Fruit fly (Drosophila melanogaster) whole organism, embryonic: ENCODE results near the gene Ir94f.

Source experiments
- Antp ChIP-seq: fragments of 200-800 bp; sonication (Bioruptor generic); optimal IDR thresholded peaks from 3 replicates; lab custom pipeline; 2016; ENCODE audit warnings: missing biosample characterization, missing genetic modification characterization
- BtbVII ChIP-seq: fragments of 200-800 bp; sonication (Bioruptor generic); optimal IDR thresholded peaks from 3 replicates; lab custom pipeline; 2017; ENCODE audit warnings: missing biosample characterization, mild to moderate bottlenecking, missing genetic modification characterization
- C15 ChIP-seq: fragments of 200-800 bp; sonication (Bioruptor generic); IDR thresholded peaks from 3 replicates; pipeline ENCODE4 v1.3.6; 2022; ENCODE audit warnings: missing biosample characterization, missing genetic modification characterization
- CG10543 ChIP-seq: fragments of 200-800 bp; sonication (Bioruptor generic); optimal IDR thresholded peaks from 3 replicates; lab custom pipeline; 2017; ENCODE audit warnings: missing biosample characterization, mild to moderate bottlenecking, missing genetic modification characterization, moderate library complexity
- CG12236 ChIP-seq: fragments of 200-800 bp; sonication (Bioruptor generic); optimal IDR thresholded peaks from 2 replicates; lab custom pipeline; 2016; ENCODE audit warnings: missing biosample characterization, missing genetic modification characterization
- CG14667 ChIP-seq: fragments of 200-800 bp; sonication (Bioruptor generic); IDR thresholded peaks from 2 replicates; pipeline ENCODE4 v1.3.6; 2022; ENCODE audit warnings: missing biosample characterization, missing genetic modification characterization
- CG14860 ChIP-seq: fragments of 200-800 bp; sonication (Bioruptor generic); IDR thresholded peaks from 3 replicates; pipeline ENCODE4 v1.3.6; 2022; ENCODE audit warnings: missing biosample characterization, missing genetic modification characterization; ENCODE audit not compliant: partially characterized antibody
- CG15269 ChIP-seq: fragments of 200-800 bp; sonication (Bioruptor generic); optimal IDR thresholded peaks from 2 replicates; lab custom pipeline; 2018; ENCODE audit warnings: missing biosample characterization, mild to moderate bottlenecking, missing genetic modification characterization, moderate library complexity
- CG15514 ChIP-seq: fragments of 200-800 bp; sonication (Bioruptor generic); optimal IDR thresholded peaks from 3 replicates; lab custom pipeline; 2017; ENCODE audit warnings: missing biosample characterization, missing genetic modification characterization, mild to moderate bottlenecking, moderate library complexity, missing genetic modification reagents
- CG16815 ChIP-seq: fragments of 200-800 bp; sonication (Bioruptor generic); optimal IDR thresholded peaks from 3 replicates; lab custom pipeline; 2017; ENCODE audit warnings: missing biosample characterization, mild to moderate bottlenecking, missing genetic modification characterization
- CG17802 ChIP-seq: fragments of 200-800 bp; sonication (Bioruptor generic); optimal IDR thresholded peaks from 2 replicates; lab custom pipeline; 2018; ENCODE audit warnings: missing biosample characterization, mild to moderate bottlenecking, missing genetic modification characterization, moderate library complexity
- CG1832 ChIP-seq: fragments of 200-800 bp; sonication (Bioruptor generic); optimal IDR thresholded peaks from 2 replicates; lab custom pipeline; 2017; ENCODE audit warnings: missing biosample characterization, mild to moderate bottlenecking, missing genetic modification characterization, inconsistent platforms
- CG2678 ChIP-seq: fragments of 200-800 bp; sonication (Bioruptor generic); optimal IDR thresholded peaks from 3 replicates; lab custom pipeline; 2019; ENCODE audit warnings: missing biosample characterization, mild to moderate bottlenecking, missing genetic modification characterization, moderate library complexity
- CG2712 ChIP-seq: fragments of 200-800 bp; optimal IDR thresholded peaks from 3 replicates; lab custom pipeline; 2019; ENCODE audit warnings: missing biosample characterization, mild to moderate bottlenecking, missing genetic modification characterization, moderate library complexity
- CG32772 ChIP-seq: fragments of 200-800 bp; sonication (Bioruptor generic); IDR thresholded peaks from 2 replicates; pipeline ENCODE4 v1.3.6; 2022; ENCODE audit warnings: missing biosample characterization, missing genetic modification characterization
- CG33557 ChIP-seq: fragments of 200-800 bp; sonication (Bioruptor generic); optimal IDR thresholded peaks from 2 replicates; lab custom pipeline; 2019; ENCODE audit warnings: missing biosample characterization, mild to moderate bottlenecking, missing genetic modification characterization, moderate library complexity
- CG3838 ChIP-seq: fragments of 200-800 bp; sonication (Bioruptor generic); optimal IDR thresholded peaks from 3 replicates; lab custom pipeline; 2016; ENCODE audit warnings: missing biosample characterization, missing genetic modification characterization
- CG4404 ChIP-seq: fragments of 200-800 bp; sonication (Bioruptor generic); IDR thresholded peaks from 2 replicates; pipeline ENCODE4 v1.3.6; 2022; ENCODE audit warnings: missing biosample characterization, missing genetic modification characterization
- CG5180 ChIP-seq: fragments of 200-800 bp; sonication (Bioruptor generic); optimal IDR thresholded peaks from 3 replicates; lab custom pipeline; 2017; ENCODE audit warnings: missing biosample characterization, missing genetic modification characterization, mild to moderate bottlenecking, moderate library complexity, missing genetic modification reagents
- CTCF ChIP-seq: fragments of 200-800 bp; sonication (Bioruptor generic); optimal IDR thresholded peaks from 2 replicates; lab custom pipeline; 2017; ENCODE audit warnings: missing biosample characterization, mild to moderate bottlenecking, missing genetic modification characterization, moderate library complexity
- Drgx ChIP-seq: fragments of 200-800 bp; sonication (Bioruptor generic); IDR thresholded peaks from 2 replicates; pipeline ENCODE4 v1.3.6; 2022; ENCODE audit warnings: missing biosample characterization, missing genetic modification characterization
- HLH3B ChIP-seq: fragments of 200-800 bp; sonication (Bioruptor generic); IDR thresholded peaks from 2 replicates; pipeline ENCODE4 v1.3.6; 2022; ENCODE audit warnings: missing biosample characterization, missing genetic modification characterization
- HLHmδ ChIP-seq: fragments of 200-800 bp; sonication (Bioruptor generic); optimal IDR thresholded peaks from 2 replicates; lab custom pipeline; 2018; ENCODE audit warnings: missing biosample characterization, mild to moderate bottlenecking, missing genetic modification characterization, moderate library complexity
- Hr39 ChIP-seq: fragments of >200 bp; optimal IDR thresholded peaks from 2 replicates; lab custom pipeline; 2017
- MBD-R2 ChIP-seq: fragments of 200-800 bp; sonication (Bioruptor generic); IDR thresholded peaks from 2 replicates; pipeline ENCODE4 v1.3.6; 2022; ENCODE audit warnings: missing biosample characterization, missing genetic modification characterization
- Mes4 ChIP-seq: fragments of 200-800 bp; sonication (Bioruptor generic); optimal IDR thresholded peaks from 2 replicates; lab custom pipeline; 2016; ENCODE audit warnings: missing biosample characterization, missing genetic modification characterization
- Oaz ChIP-seq: fragments of 200-800 bp; sonication (Bioruptor generic); IDR thresholded peaks from 2 replicates; pipeline ENCODE4 v1.3.6; 2022; ENCODE audit warnings: missing biosample characterization, missing genetic modification characterization
- Pdp1 ChIP-seq, 2 experiments: fragments of 200-800 bp; sonication (Bioruptor generic); optimal IDR thresholded peaks; 3 replicates each; lab custom pipeline; 2016; ENCODE audit warnings: missing biosample characterization in 2 of 2, missing genetic modification characterization in 2 of 2, mild to moderate bottlenecking in 1 of 2, moderate library complexity in 1 of 2
- Scr ChIP-seq: fragments of 200-800 bp; sonication (Bioruptor generic); IDR thresholded peaks from 2 replicates; pipeline ENCODE4 v1.3.6; 2022; ENCODE audit warnings: missing biosample characterization, missing genetic modification characterization; ENCODE audit not compliant: partially characterized antibody
- Sry-δ ChIP-seq: fragments of 200-800 bp; sonication (Bioruptor generic); optimal IDR thresholded peaks from 2 replicates; lab custom pipeline; 2016; ENCODE audit warnings: missing biosample characterization, missing genetic modification characterization
- btn ChIP-seq: fragments of 200-800 bp; sonication (Bioruptor generic); optimal IDR thresholded peaks from 2 replicates; lab custom pipeline; 2016; ENCODE audit warnings: missing biosample characterization, missing genetic modification characterization
- chm ChIP-seq: fragments of 200-800 bp; sonication (Bioruptor generic); IDR thresholded peaks from 2 replicates; pipeline ENCODE4 v1.3.6; 2022; ENCODE audit warnings: missing biosample characterization, missing genetic modification characterization
- corto ChIP-seq: fragments of 200-800 bp; sonication (Bioruptor generic); optimal IDR thresholded peaks from 2 replicates; lab custom pipeline; 2016; ENCODE audit warnings: missing biosample characterization, mild to moderate bottlenecking, missing genetic modification characterization, moderate library complexity
- dati ChIP-seq: fragments of 200-800 bp; sonication (Bioruptor generic); IDR thresholded peaks from 2 replicates; pipeline ENCODE4 v1.3.6; 2022; ENCODE audit warnings: missing biosample characterization, missing genetic modification characterization
- exex ChIP-seq: fragments of 200-800 bp; sonication (Bioruptor generic); optimal IDR thresholded peaks from 4 replicates; lab custom pipeline; 2018; ENCODE audit warnings: missing biosample characterization, mild to moderate bottlenecking, missing genetic modification characterization, moderate library complexity
- ftz-f1 ChIP-seq: fragments of 200-800 bp; sonication (Bioruptor generic); optimal IDR thresholded peaks from 2 replicates; lab custom pipeline; 2016; ENCODE audit warnings: missing biosample characterization, missing genetic modification characterization
- gsb-n ChIP-seq: fragments of 200-800 bp; sonication (Bioruptor generic); optimal IDR thresholded peaks from 3 replicates; lab custom pipeline; 2018; ENCODE audit warnings: missing biosample characterization, mild to moderate bottlenecking, missing genetic modification characterization
- jigr1 ChIP-seq: fragments of 200-800 bp; sonication (Bioruptor generic); IDR thresholded peaks from 3 replicates; pipeline ENCODE4 v1.3.6; 2022; ENCODE audit warnings: missing biosample characterization, missing genetic modification characterization
- kah ChIP-seq: fragments of 200-800 bp; sonication (Bioruptor generic); optimal IDR thresholded peaks from 2 replicates; lab custom pipeline; 2018; ENCODE audit warnings: missing biosample characterization, mild to moderate bottlenecking, missing genetic modification characterization
- lbe ChIP-seq: fragments of 200-800 bp; sonication (Bioruptor generic); optimal IDR thresholded peaks from 2 replicates; lab custom pipeline; 2016; ENCODE audit warnings: missing biosample characterization, mild to moderate bottlenecking, missing genetic modification characterization
- lov ChIP-seq, 2 experiments: fragments of 200-800 bp in 1 of 2; fragments of >200 bp in 1 of 2; sonication (Bioruptor generic) in 1 of 2; IDR thresholded peaks in 1 of 2; optimal IDR thresholded peaks in 1 of 2; 2 replicates in 1 of 2; 3 replicates in 1 of 2; pipeline versions ENCODE4 v1.3.6 to Lab custom; 2017 to 2022; ENCODE audit warnings: missing biosample characterization in 1 of 2, missing genetic modification characterization in 1 of 2
- nom ChIP-seq: fragments of 200-800 bp; sonication (Bioruptor generic); optimal IDR thresholded peaks from 2 replicates; lab custom pipeline; 2017; ENCODE audit warnings: missing biosample characterization, missing genetic modification characterization, mild to moderate bottlenecking, moderate library complexity, missing genetic modification reagents
- sd ChIP-seq: fragments of 200-800 bp; sonication (Bioruptor generic); optimal IDR thresholded peaks from 3 replicates; lab custom pipeline; 2018; ENCODE audit warnings: missing biosample characterization, mild to moderate bottlenecking, missing genetic modification characterization, moderate library complexity
- sens ChIP-seq: fragments of 200-800 bp; sonication (Bioruptor generic); peaks from one replicate; lab custom pipeline; 2016; ENCODE audit warnings: missing biosample characterization, missing genetic modification characterization
- tll ChIP-seq, 2 experiments: fragments of 200-800 bp in 1 of 2; fragments of >200 bp in 1 of 2; sonication (Bioruptor generic) in 1 of 2; optimal IDR thresholded peaks; 2 replicates each; lab custom pipeline; 2017 to 2019; ENCODE audit warnings: missing biosample characterization in 2 of 2, missing genetic modification characterization in 2 of 2, mild to moderate bottlenecking in 1 of 2, moderate library complexity in 1 of 2
- yki ChIP-seq: fragments of >200 bp; optimal IDR thresholded peaks from 3 replicates; lab custom pipeline; 2018

The Ir94f gene

DNA sequence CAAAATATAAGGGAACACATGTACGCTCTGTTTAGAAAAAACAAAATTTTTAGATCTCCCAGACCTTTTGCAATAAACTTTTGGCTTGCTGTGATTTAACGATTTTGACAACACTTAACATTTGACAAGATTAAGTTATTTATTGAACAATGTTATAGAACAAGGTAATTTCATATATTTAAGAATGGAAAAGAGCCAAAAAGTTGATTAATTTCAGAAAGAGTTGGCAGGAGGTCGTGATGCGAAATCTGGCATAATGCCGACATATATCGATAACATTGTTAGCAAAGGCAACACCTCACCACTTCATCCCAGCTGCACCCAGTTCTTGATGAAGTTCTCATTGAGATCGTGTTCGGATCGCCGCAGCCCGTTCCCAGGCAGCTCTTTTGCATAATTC is 25.7 kb downstream of the Ir94f start, which contains the start of gene CG34289:
Gene CG34289 (minus strand): TSS at position 101 of the 400 bp plus-strand sequence.
- TF ChIP-seq CG15269: no peak
- TF ChIP-seq dati (GFP tag; lab: Robert Waterston, UW): no peak
- no peak for TF ChIP-seq Scr (GFP tag; lab: Robert Waterston, UW)
- no peak for TF ChIP-seq lov (optimal IDR thresholded peaks at IDR 0.05; lab: Kevin White, UChicago)
- no peak for TF ChIP-seq lov (GFP tag; IDR thresholded peaks at IDR 0.05; lab: Robert Waterston, UW)
- TF ChIP-seq yki: no peak
- TF ChIP-seq exex (tag; lab: Kevin White, UChicago): no peak
- no peak for TF ChIP-seq btn (GFP tag; lab: Kevin White, UChicago)
- TF ChIP-seq chm (GFP tag; lab: Robert Waterston, UW): no peak
- TF ChIP-seq CG16815 (GFP tag; lab: Kevin White, UChicago): no peak
- TF ChIP-seq CG5180 (GFP tag; lab: Kevin White, UChicago): no peak

DNA sequence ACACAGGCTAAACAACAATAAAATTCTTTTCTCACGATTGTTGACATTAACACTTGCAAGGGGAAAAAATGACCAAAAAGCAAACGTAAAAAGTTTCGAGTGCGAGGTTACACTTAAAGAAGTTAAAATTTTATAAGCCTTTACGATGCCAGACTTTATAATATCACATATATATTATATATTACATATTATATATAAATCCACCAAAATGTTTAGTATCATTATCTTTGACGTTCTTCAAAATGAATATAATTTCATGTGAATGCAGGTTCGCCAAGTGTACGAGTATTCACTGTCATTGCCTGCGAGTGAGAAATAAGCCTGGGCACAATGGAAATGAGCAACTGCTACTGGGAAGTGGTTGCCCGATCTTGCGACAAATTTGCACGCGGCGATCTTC is 26.6 kb downstream of the Ir94f start:
- TF ChIP-seq BtbVII (GFP tag; lab: Kevin White, UChicago) (no peak), CG4404 (GFP tag; lab: Robert Waterston, UW) (no peak), Pdp1 (GFP tag; optimal IDR thresholded peaks at IDR 0.05; lab: Kevin White, UChicago) (no peak), Drgx (0 out of 2 replicates have a peak, but pooled peaks have one; percentile 10), HLH3B (0 out of 2 replicates have a peak, but pooled peaks have one; percentile 5), lbe (peak; percentile 83), Mes4 (GFP tag; lab: Kevin White, UChicago) (no peak), CG1832 (GFP tag; lab: Kevin White, UChicago) (no peak), CG3838 (GFP tag; lab: Kevin White, UChicago) (no peak), CG32772 (no peak), tll (GFP tag; optimal IDR thresholded peaks at IDR 0.05; lab: Kevin White, UChicago) (no peak), CG17802 (no peak), Oaz (no peak), nom (peak; percentile 36), CG15514 (no peak), corto (GFP tag; lab: Kevin White, UChicago) (peak; percentile 65), kah (GFP tag; lab: Kevin White, UChicago) (no peak), CG14860 (GFP tag; lab: Robert Waterston, UW) (no peak), CG14667 (no peak)

DNA sequence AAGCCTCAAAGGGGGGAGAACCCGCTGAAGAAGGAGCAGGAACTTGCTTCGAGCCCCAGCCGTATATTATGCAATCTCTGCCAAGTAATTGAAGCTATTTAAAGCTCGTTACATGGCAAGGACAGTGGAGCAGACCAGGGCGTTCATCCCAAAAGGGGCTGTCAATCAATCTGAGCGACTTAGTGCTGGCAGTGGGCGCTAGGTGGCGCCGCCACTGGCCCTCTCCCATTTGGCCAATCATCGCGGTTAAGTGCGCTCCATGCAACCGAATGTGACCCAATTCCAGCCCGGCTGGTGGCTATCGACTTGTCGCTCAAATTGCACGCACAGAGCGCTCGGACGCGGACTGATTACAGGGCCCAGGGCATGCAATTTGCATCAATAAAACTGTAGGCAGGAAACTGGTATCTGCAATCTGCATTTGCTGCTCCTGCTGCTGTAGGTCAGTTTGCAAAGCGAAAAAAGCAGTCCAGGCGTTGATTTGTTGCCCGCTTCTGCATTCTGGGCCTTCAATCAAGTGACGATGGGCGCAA is 27.8 kb downstream of the Ir94f start:
- no peak for TF ChIP-seq CG33557 (GFP tag; lab: Kevin White, UChicago)
- TF ChIP-seq CTCF (GFP tag; lab: Kevin White, UChicago): peak; percentile 70

DNA sequence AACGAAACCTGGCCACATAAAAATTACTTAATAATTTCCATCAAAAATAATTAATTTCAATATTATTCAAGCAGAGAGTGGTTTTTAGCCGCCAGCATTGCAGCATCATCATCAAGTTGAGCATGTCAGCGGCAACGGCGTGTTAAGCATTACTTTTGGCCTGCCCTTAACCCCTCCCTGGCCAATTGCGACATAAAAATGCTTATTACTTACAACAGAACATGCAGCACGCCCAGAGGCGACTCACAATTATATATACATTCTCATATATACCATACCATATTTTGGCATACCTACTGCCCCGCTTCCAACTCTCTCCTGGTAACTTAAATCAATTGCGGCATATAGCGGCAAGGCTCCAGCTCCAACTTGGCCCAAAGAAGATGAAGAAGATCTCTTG is 29.7 kb downstream of the Ir94f start:
- TF ChIP-seq gsb-n (tag; lab: Kevin White, UChicago) (no peak), C15 (GFP tag; lab: Robert Waterston, UW) (no peak), Hr39 (lab: Kevin White, UChicago) (no peak), ftz-f1 (no peak), CG2678 (tag; lab: Kevin White, UChicago) (no peak), jigr1 (no peak), CG2712 (tag; lab: Kevin White, UChicago) (no peak), CG12236 (GFP tag; lab: Kevin White, UChicago) (no peak), sd (tag; lab: Kevin White, UChicago) (no peak), Sry-δ (no peak), sens (GFP tag; lab: Kevin White, UChicago) (no peak), HLHmδ (GFP tag; lab: Kevin White, UChicago) (no peak), CG10543 (no peak), Antp (GFP tag; lab: Kevin White, UChicago) (no peak), MBD-R2 (GFP tag; lab: Robert Waterston, UW) (no peak)
